Worm (Caenorhabditis elegans) whole organism, L1 larva: ENCODE data around the gene Y59A8B.21.

Experiments
- C04F5.9 ChIP-seq: sonication (generic microtip); optimal IDR thresholded peaks from 2 replicates; lab custom pipeline; 2016; ENCODE audit warnings: missing genetic modification characterization, missing compliant biosample characterization
- F16B12.6 ChIP-seq: fragments of 150-350 bp; optimal IDR thresholded peaks from 2 replicates; lab custom pipeline; 2014; ENCODE audit warnings: missing biosample characterization, missing genetic modification characterization
- aly-2 ChIP-seq: fragments of 150-350 bp; optimal IDR thresholded peaks from 2 replicates; lab custom pipeline; 2014; ENCODE audit warnings: missing biosample characterization, missing genetic modification characterization
- blmp-1 ChIP-seq: fragments of 150-350 bp; optimal IDR thresholded peaks from 2 replicates; lab custom pipeline; 2014; ENCODE audit warnings: missing biosample characterization, missing genetic modification characterization
- dsc-1 ChIP-seq: sonication (generic microtip); optimal IDR thresholded peaks from 2 replicates; lab custom pipeline; 2016; ENCODE audit warnings: mild to moderate bottlenecking, missing genetic modification characterization, missing compliant biosample characterization
- efl-1 ChIP-seq, 4 experiments: fragments of 150-350 bp; optimal IDR thresholded peaks in 3 of 4; peaks in 1 of 4; 1 replicate in 1 of 4; 2 replicates in 3 of 4; lab custom pipeline; 2014; ENCODE audit warnings: missing biosample characterization in 2 of 4, missing genetic modification characterization in 2 of 4, missing genetic modification reagents in 2 of 4
- elt-2 ChIP-seq: sonication (generic microtip); optimal IDR thresholded peaks from 2 replicates; lab custom pipeline; 2016; ENCODE audit warnings: missing genetic modification characterization, mild to moderate bottlenecking, inconsistent platforms, missing compliant biosample characterization, missing genetic modification reagents
- elt-3 ChIP-seq, 6 experiments: fragments of 150-350 bp in 1 of 6; sonication (generic microtip); optimal IDR thresholded peaks; 2 replicates each; lab custom pipeline; 2017 to 2018; ENCODE audit warnings: missing biosample characterization in 6 of 6, missing genetic modification characterization in 6 of 6, inconsistent platforms in 1 of 6
- fkh-8 ChIP-seq: sonication (generic microtip); optimal IDR thresholded peaks from 2 replicates; lab custom pipeline; 2016; ENCODE audit warnings: mild to moderate bottlenecking, missing genetic modification characterization, missing compliant biosample characterization
- irx-1 ChIP-seq: sonication (generic microtip); optimal IDR thresholded peaks from 2 replicates; lab custom pipeline; 2016; ENCODE audit warnings: missing genetic modification characterization, missing compliant biosample characterization
- isw-1 ChIP-seq: fragments of 200-800 bp; sonication (Bioruptor generic); IDR thresholded peaks from 2 replicates; pipeline ENCODE4 v1.3.6; 2022; ENCODE audit warnings: missing genetic modification characterization, missing compliant biosample characterization
- lin-13 ChIP-seq: fragments of 150-350 bp; optimal IDR thresholded peaks from 2 replicates; lab custom pipeline; 2014; ENCODE audit warnings: missing biosample characterization, missing genetic modification reagents, missing genetic modification characterization
- lin-15B ChIP-seq: fragments of 150-350 bp; sonication (generic microtip); optimal IDR thresholded peaks from 3 replicates; lab custom pipeline; 2014; ENCODE audit warnings: missing biosample characterization, missing genetic modification characterization
- lin-35 ChIP-seq, 2 experiments: fragments of 150-350 bp; optimal IDR thresholded peaks; 2 replicates each; lab custom pipeline; 2014; ENCODE audit warnings: missing biosample characterization in 2 of 2, missing genetic modification characterization in 2 of 2, missing genetic modification reagents in 2 of 2
- lir-3 ChIP-seq: sonication (generic microtip); optimal IDR thresholded peaks from 2 replicates; lab custom pipeline; 2016; ENCODE audit warnings: mild to moderate bottlenecking, missing genetic modification characterization, moderate library complexity, missing compliant biosample characterization; ENCODE audit not compliant: poor library complexity
- lsy-2 ChIP-seq, 2 experiments: fragments of 150-350 bp; optimal IDR thresholded peaks; 2 replicates each; lab custom pipeline; 2014; ENCODE audit warnings: missing biosample characterization in 2 of 2, missing genetic modification characterization in 2 of 2
- mep-1 ChIP-seq: fragments of 150-350 bp; optimal IDR thresholded peaks from 2 replicates; lab custom pipeline; 2014; ENCODE audit warnings: missing biosample characterization, missing genetic modification characterization
- nhr-11 ChIP-seq: fragments of 150-350 bp; optimal IDR thresholded peaks from 2 replicates; lab custom pipeline; 2014; ENCODE audit warnings: missing biosample characterization, missing genetic modification characterization
- nhr-19 ChIP-seq: fragments of 200-800 bp; sonication (Bioruptor generic); conservative IDR thresholded peaks from 2 replicates; pipeline ENCODE4 v1.3.6; 2022; ENCODE audit warnings: missing genetic modification characterization, missing compliant biosample characterization
- nhr-28 ChIP-seq: fragments of 150-350 bp; optimal IDR thresholded peaks from 2 replicates; lab custom pipeline; 2014; ENCODE audit warnings: missing biosample characterization, missing genetic modification characterization
- nhr-47 ChIP-seq: sonication (generic microtip); optimal IDR thresholded peaks from 2 replicates; lab custom pipeline; 2016; ENCODE audit warnings: mild to moderate bottlenecking, missing genetic modification characterization, moderate library complexity, missing compliant biosample characterization
- nhr-77 ChIP-seq: fragments of 150-350 bp; optimal IDR thresholded peaks from 2 replicates; lab custom pipeline; 2014; ENCODE audit warnings: missing biosample characterization, missing genetic modification characterization
- nhr-84 ChIP-seq: sonication (generic microtip); optimal IDR thresholded peaks from 2 replicates; lab custom pipeline; 2017; ENCODE audit warnings: missing biosample characterization, missing genetic modification characterization
- nhr-85 ChIP-seq: sonication (generic microtip); peaks from one replicate; lab custom pipeline; 2016; ENCODE audit warnings: missing genetic modification characterization, inconsistent platforms, missing compliant biosample characterization
- pag-3 ChIP-seq: sonication (generic microtip); optimal IDR thresholded peaks from 2 replicates; lab custom pipeline; 2017; ENCODE audit warnings: missing genetic modification characterization, mild to moderate bottlenecking, missing compliant biosample characterization, antibody characterized with exemption, borderline replicate concordance; ENCODE audit not compliant: insufficient read depth
- pax-3 ChIP-seq: fragments of 200-800 bp; sonication (Bioruptor generic); optimal IDR thresholded peaks from 2 replicates; lab custom pipeline; 2018; ENCODE audit warnings: mild to moderate bottlenecking, missing genetic modification characterization, moderate library complexity, missing compliant biosample characterization
- rnt-1 ChIP-seq: sonication (generic microtip); optimal IDR thresholded peaks from 2 replicates; lab custom pipeline; 2016; ENCODE audit warnings: mild to moderate bottlenecking, missing genetic modification characterization, moderate library complexity, missing compliant biosample characterization
- skn-1 ChIP-seq: fragments of 150-350 bp; optimal IDR thresholded peaks from 2 replicates; lab custom pipeline; 2014; ENCODE audit warnings: missing biosample characterization, missing genetic modification characterization
- sptf-1 ChIP-seq: fragments of 150-350 bp; optimal IDR thresholded peaks from 2 replicates; lab custom pipeline; 2014; ENCODE audit warnings: missing biosample characterization, missing genetic modification characterization
- sup-37 ChIP-seq: fragments of 200-800 bp; sonication (Bioruptor generic); optimal IDR thresholded peaks from 2 replicates; lab custom pipeline; 2018; ENCODE audit warnings: mild to moderate bottlenecking, missing genetic modification characterization, missing compliant biosample characterization
- swsn-7 ChIP-seq: sonication (generic microtip); optimal IDR thresholded peaks from 2 replicates; lab custom pipeline; 2016; ENCODE audit warnings: missing genetic modification characterization, missing compliant biosample characterization
- unc-30 ChIP-seq: sonication (generic microtip); optimal IDR thresholded peaks from 2 replicates; lab custom pipeline; 2017; ENCODE audit warnings: missing biosample characterization, missing genetic modification characterization
- unc-62 ChIP-seq: fragments of 150-350 bp; optimal IDR thresholded peaks from 2 replicates; lab custom pipeline; 2014; ENCODE audit warnings: missing biosample characterization, missing genetic modification reagents, missing genetic modification characterization
- unc-86 ChIP-seq: sonication (generic microtip); optimal IDR thresholded peaks from 2 replicates; lab custom pipeline; 2016; ENCODE audit warnings: missing genetic modification characterization, missing compliant biosample characterization
- zag-1 ChIP-seq: fragments of 150-350 bp; optimal IDR thresholded peaks from 2 replicates; lab custom pipeline; 2014; ENCODE audit warnings: missing biosample characterization, missing genetic modification characterization
- zip-4 ChIP-seq: fragments of 200-800 bp; sonication (Bioruptor generic); optimal IDR thresholded peaks from 2 replicates; lab custom pipeline; 2018; ENCODE audit warnings: mild to moderate bottlenecking, missing genetic modification characterization, moderate library complexity, missing compliant biosample characterization

Gene Y59A8B.21

ce11 chrV:17985960-17986359 is at the start of gene Y59A8B.21:
Y59A8B.21 (plus strand) TSS chrV:17986260.
- TF ChIP-seq sptf-1 (tag; lab: Kevin White, UChicago) (no peak), rnt-1 (tag; lab: Kevin White, UChicago) (no peak), mep-1 (no peak), blmp-1 (tag; lab: Kevin White, UChicago) (no peak), lsy-2 (tag; optimal IDR thresholded peaks at IDR 0.05; lab: Kevin White, UChicago) (peak in 1 of 2 experiments; percentile 14)

- no peak for TF ChIP-seq F16B12.6 (tag; lab: Kevin White, UChicago)
- no peak for TF ChIP-seq nhr-19
- no peak for TF ChIP-seq C04F5.9 (tag; lab: Kevin White, UChicago)
- no peak for TF ChIP-seq lir-3 (tag; lab: Kevin White, UChicago)
- no peak for TF ChIP-seq nhr-84
- TF ChIP-seq skn-1, result no peak
- no peak for TF ChIP-seq elt-3 (tag; optimal IDR thresholded peaks at IDR 0.05; lab: Kevin White, UChicago)
- no peak for TF ChIP-seq unc-62 (GFP tag; lab: Kevin White, UChicago)
- TF ChIP-seq unc-30 (tag; lab: Kevin White, UChicago), result no peak
- TF ChIP-seq sup-37 (GFP tag; lab: Kevin White, UChicago), result no peak
- TF ChIP-seq isw-1 (GFP tag; lab: Robert Waterston, UW), result no peak
- no peak for TF ChIP-seq irx-1 (tag; lab: Kevin White, UChicago)
- TF ChIP-seq zag-1 (tag; lab: Kevin White, UChicago), result no peak
- TF ChIP-seq pag-3 (tag; lab: Kevin White, UChicago), result no peak
- TF ChIP-seq nhr-28 (tag; lab: Kevin White, UChicago), result no peak
- no peak for TF ChIP-seq fkh-8 (tag; lab: Kevin White, UChicago)
- no peak for TF ChIP-seq lin-15B
- no peak for TF ChIP-seq nhr-47 (tag; lab: Kevin White, UChicago)
Measured at ce11 chrV:17938978-17939377, 47.1 kb upstream of the Y59A8B.21 start.

ce11 chrV:17943877-17944472 is 42.1 kb upstream of the Y59A8B.21 start:
- TF ChIP-seq swsn-7 (tag; lab: Kevin White, UChicago) (no peak), blmp-1 (tag; lab: Kevin White, UChicago) (no peak), lin-13 (GFP tag; lab: Kevin White, UChicago) (no peak), nhr-85 (tag; lab: Kevin White, UChicago) (peak; percentile 35)

ce11 chrV:17944849-17945452 is 41.1 kb upstream of the Y59A8B.21 start:
- TF ChIP-seq efl-1 (optimal IDR thresholded peaks at IDR 0.05; lab: Kevin White, UChicago) (no peak), efl-1 (GFP tag; optimal IDR thresholded peaks at IDR 0.05 in 1 of 2; lab: Kevin White, UChicago) (peak in 1 of 2 experiments; percentile 55), dsc-1 (tag; lab: Kevin White, UChicago) (no peak)

- TF ChIP-seq isw-1 (GFP tag; lab: Robert Waterston, UW) (no peak), aly-2 (tag; lab: Kevin White, UChicago) (no peak), lsy-2 (tag; optimal IDR thresholded peaks at IDR 0.05; lab: Kevin White, UChicago) (no peak), elt-2 (tag; lab: Kevin White, UChicago) (no peak), pax-3 (tag; lab: Kevin White, UChicago) (no peak), nhr-11 (tag; lab: Kevin White, UChicago) (no peak), unc-86 (tag; lab: Kevin White, UChicago) (no peak), mep-1 (no peak), zip-4 (GFP tag; lab: Kevin White, UChicago) (no peak), nhr-28 (tag; lab: Kevin White, UChicago) (no peak), lin-35 (GFP tag; optimal IDR thresholded peaks at IDR 0.05; lab: Kevin White, UChicago) (no peak), nhr-77 (no peak)
Measured at ce11 chrV:17945460-17945859, 40.6 kb upstream of the Y59A8B.21 start.
